Worm (Caenorhabditis elegans): ENCODE measurements around the gene nlp-30.

- no peak for TF ChIP-seq fkh-10 (GFP tag; optimal IDR thresholded peaks at IDR 0.05)
- no peak for TF ChIP-seq ama-1 (optimal IDR thresholded peaks at IDR 0.05)
- TF ChIP-seq elt-3 (tag; optimal IDR thresholded peaks at IDR 0.05), result peak in 4 of 6 experiments; percentile 3 to 65 (median 30)
- no peak for TF ChIP-seq ces-1 (GFP tag; optimal IDR thresholded peaks at IDR 0.05)
- no peak for TF ChIP-seq egl-27 (tag; optimal IDR thresholded peaks at IDR 0.05)
- no peak for TF ChIP-seq aly-2 (tag; optimal IDR thresholded peaks at IDR 0.05)
- TF ChIP-seq isw-1 (GFP tag; IDR thresholded peaks at IDR 0.05), result no peak
- TF ChIP-seq snpc-4 (tag; optimal IDR thresholded peaks at IDR 0.05), result no peak
- no peak for TF ChIP-seq pag-3 (tag; optimal IDR thresholded peaks at IDR 0.05; ENCODE audit: borderline replicate concordance, insufficient read depth)
Observed at ce11 chrV:3970410-3970809, 11.4 kb upstream of the nlp-30 start, which contains the start of gene cyp-34A9.
